Worm (Caenorhabditis elegans) whole organism, L4 larva: ENCODE data around the gene Y4C6B.3.

ENCODE experiments used
- R02D3.7 ChIP-seq: fragments of 150-350 bp; sonication (generic microtip); optimal IDR thresholded peaks from 3 replicates; lab custom pipeline; 2014; ENCODE audit warnings: missing biosample characterization, missing genetic modification characterization
- aly-2 ChIP-seq: sonication (generic microtip); optimal IDR thresholded peaks from 2 replicates; lab custom pipeline; 2018; ENCODE audit warnings: missing biosample characterization, missing genetic modification characterization
- ceh-28 ChIP-seq: fragments of 150-350 bp; optimal IDR thresholded peaks from 2 replicates; lab custom pipeline; 2014; ENCODE audit warnings: missing biosample characterization, missing genetic modification reagents, missing genetic modification characterization
- hif-1 ChIP-seq, 2 experiments: sonication (generic microtip); optimal IDR thresholded peaks; 2 replicates each; lab custom pipeline; 2016 to 2017; ENCODE audit warnings: missing compliant biosample characterization in 2 of 2, missing genetic modification characterization in 2 of 2, missing genetic modification reagents in 2 of 2, missing genotype in 2 of 2, mild to moderate bottlenecking in 1 of 2
- lsy-2 ChIP-seq, 2 experiments: fragments of 150-350 bp in 1 of 2; sonication (generic microtip) in 1 of 2; optimal IDR thresholded peaks; 2 replicates each; lab custom pipeline; 2014 to 2017; ENCODE audit warnings: missing biosample characterization in 2 of 2, missing genetic modification characterization in 2 of 2
- nhr-25 ChIP-seq: sonication (generic microtip); optimal IDR thresholded peaks from 2 replicates; lab custom pipeline; 2017; ENCODE audit warnings: missing genetic modification characterization, mild to moderate bottlenecking, missing compliant biosample characterization, antibody characterized with exemption, moderate library complexity, borderline replicate concordance; ENCODE audit not compliant: insufficient read depth
- nhr-42 ChIP-seq: fragments of 200-800 bp; sonication (Bioruptor generic); IDR thresholded peaks from 2 replicates; pipeline ENCODE4 v1.3.6; 2022; ENCODE audit warnings: missing genetic modification characterization, missing compliant biosample characterization
- nhr-76 ChIP-seq: fragments of 150-350 bp; optimal IDR thresholded peaks from 2 replicates; lab custom pipeline; 2014; ENCODE audit warnings: missing biosample characterization, missing genetic modification characterization
- php-3 ChIP-seq: fragments of 200-800 bp; sonication (Bioruptor generic); IDR thresholded peaks from 2 replicates; pipeline ENCODE4 v1.3.6; 2022; ENCODE audit warnings: missing genetic modification reagents, missing genetic modification characterization, missing compliant biosample characterization
- skn-1 ChIP-seq: fragments of 150-350 bp; optimal IDR thresholded peaks from 2 replicates; lab custom pipeline; 2014; ENCODE audit warnings: missing biosample characterization, missing genetic modification characterization
- unc-62 ChIP-seq, 3 experiments: fragments of 150-350 bp in 1 of 3; sonication (generic microtip); optimal IDR thresholded peaks in 2 of 3; peaks in 1 of 3; 1 replicate in 1 of 3; 2 replicates in 2 of 3; lab custom pipeline; 2014 to 2017; ENCODE audit warnings: missing biosample characterization in 3 of 3, missing genetic modification characterization in 3 of 3, missing genetic modification reagents in 3 of 3, missing genotype in 1 of 3

ce11 chrIV:5334518-5334917, 2.2 kb downstream of the Y4C6B.3 start:
- TF ChIP-seq nhr-42 (no peak), aly-2 (tag; lab: Kevin White, UChicago) (no peak), unc-62 (GFP tag; optimal IDR thresholded peaks at IDR 0.05 in 1 of 2; lab: Kevin White, UChicago) (peak in 1 of 2 experiments; percentile 19), unc-62 (tag; optimal IDR thresholded peaks at IDR 0.05; lab: Kevin White, UChicago) (no peak), nhr-76 (tag; lab: Kevin White, UChicago) (no peak), php-3 (GFP tag; lab: Robert Waterston, UW) (0 out of 2 replicates have a peak, but pooled peaks have one; percentile 27), ceh-28 (no peak), skn-1 (tag; lab: Kevin White, UChicago) (no peak), lsy-2 (tag; optimal IDR thresholded peaks at IDR 0.05; lab: Kevin White, UChicago) (peak in 1 of 2 experiments; percentile 66), R02D3.7 (tag; lab: Kevin White, UChicago) (no peak), nhr-25 (tag; lab: Kevin White, UChicago) (no peak), hif-1 (tag; optimal IDR thresholded peaks at IDR 0.05; lab: Kevin White, UChicago) (peak in 1 of 2 experiments; percentile 34)
